Fruit fly (Drosophila melanogaster) ovary, adult (tissue): ENCODE results near the gene ohgt.

Source experiments
- CG17801 ChIP-seq: fragments of 200-800 bp; optimal IDR thresholded peaks from 2 replicates; lab custom pipeline; 2019; ENCODE audit warnings: missing biosample characterization, mild to moderate bottlenecking, missing genetic modification characterization, moderate library complexity; ENCODE audit not compliant: partially characterized antibody

Gene ohgt

DNA sequence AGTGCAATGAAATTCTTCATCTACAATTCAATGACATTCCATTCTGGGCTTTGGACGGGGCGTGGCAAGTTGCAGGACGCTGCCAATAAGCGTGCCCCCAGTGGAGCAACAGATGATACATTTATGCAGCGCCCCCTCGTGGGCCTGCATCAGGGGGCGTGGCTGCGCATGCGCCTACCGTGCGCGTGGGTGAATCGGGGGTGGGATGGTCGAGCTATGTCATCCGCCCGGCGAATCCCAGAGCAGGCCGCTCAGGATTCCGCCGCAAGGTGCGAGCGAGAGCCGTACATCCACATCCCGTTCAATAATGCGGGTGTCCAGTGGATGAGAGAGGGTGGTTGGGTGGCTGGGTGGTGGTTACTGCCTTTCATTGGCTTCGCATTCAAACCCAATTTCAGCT is 21.2 kb downstream of the ohgt start:
- TF ChIP-seq CG17801 (GFP tag; lab: Kevin White, UChicago): no peak

DNA sequence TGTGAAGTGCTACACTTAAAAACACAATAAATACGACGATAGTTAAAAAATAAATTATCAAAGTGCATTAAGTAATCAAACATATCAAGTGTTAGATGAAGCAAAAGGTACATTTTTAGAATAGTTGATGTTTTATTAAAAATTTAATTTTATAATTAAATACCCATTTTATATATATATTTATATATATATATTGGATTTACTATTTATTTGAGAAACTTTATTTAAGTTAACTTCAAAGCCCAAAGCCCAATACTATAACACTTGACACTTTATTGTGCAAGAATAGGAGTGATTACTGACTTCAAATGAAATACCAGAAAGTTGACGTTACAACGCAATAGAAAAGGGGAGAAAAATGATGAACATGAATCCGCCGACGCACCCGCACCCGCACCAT is 21.8 kb downstream of the ohgt start, which contains the start of gene nerfin-2:
nerfin-2 (plus strand) TSS at position 301 of the 400 bp plus-strand sequence.
- TF ChIP-seq CG17801 (GFP tag; lab: Kevin White, UChicago): no peak

- peak; percentile 41 for TF ChIP-seq CG17801 (GFP tag; lab: Kevin White, UChicago)
Measured at dm6 chr3R:10075323-10075788, 26.4 kb downstream of the ohgt start, which contains the start of gene Alp13. Gene Alp13, minus strand, starts transcription at chr3R:10075373.

dm6 chr3R:10076665-10077064 is 27.7 kb downstream of the ohgt start:
- peak; percentile 56 for TF ChIP-seq CG17801 (GFP tag; lab: Kevin White, UChicago)

- no peak for TF ChIP-seq CG17801 (GFP tag; lab: Kevin White, UChicago)
Measured at dm6 chr3R:10078468-10079143, 29.6 kb downstream of the ohgt start.

DNA sequence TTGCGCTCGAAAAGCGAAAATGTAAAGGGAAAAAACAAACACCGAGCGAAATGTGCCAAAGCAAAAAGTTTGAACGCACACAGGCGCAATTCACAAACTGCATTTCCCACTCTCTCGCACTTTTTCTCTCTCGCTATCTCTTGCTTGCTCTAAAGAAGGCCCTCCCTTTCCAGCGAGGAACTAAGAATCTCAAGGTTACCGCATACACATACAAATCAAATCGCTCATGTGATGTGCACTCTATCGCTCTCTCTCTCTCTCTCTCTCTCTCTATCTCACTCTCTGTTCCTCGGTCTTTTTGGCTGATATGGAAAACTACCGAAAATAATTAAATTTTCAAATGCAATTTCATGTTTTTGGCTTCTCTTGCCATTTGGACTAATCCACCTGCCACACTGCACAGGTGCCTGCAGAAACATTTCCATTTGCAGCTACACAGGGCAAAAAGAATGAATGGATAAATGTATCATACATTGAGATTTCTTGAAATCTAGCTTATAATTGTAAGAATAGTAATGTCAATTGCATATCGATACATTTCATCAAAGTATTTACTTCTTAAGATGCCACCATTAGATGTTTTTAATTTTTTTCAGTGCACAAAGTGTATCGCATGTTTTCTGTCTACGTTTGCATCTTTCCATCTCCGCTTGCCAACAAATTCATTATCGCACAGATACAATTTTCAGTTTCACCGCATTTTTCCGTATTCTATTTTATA is 30.4 kb downstream of the ohgt start:
- peak; percentile 78 for TF ChIP-seq CG17801 (GFP tag; lab: Kevin White, UChicago)

dm6 chr3R:10080699-10081098 is 31.7 kb downstream of the ohgt start:
- peak; percentile 6 for TF ChIP-seq CG17801 (GFP tag; lab: Kevin White, UChicago)

- TF ChIP-seq CG17801 (GFP tag; lab: Kevin White, UChicago): no peak
Measured at dm6 chr3R:10081469-10082111, 32.6 kb downstream of the ohgt start.

DNA sequence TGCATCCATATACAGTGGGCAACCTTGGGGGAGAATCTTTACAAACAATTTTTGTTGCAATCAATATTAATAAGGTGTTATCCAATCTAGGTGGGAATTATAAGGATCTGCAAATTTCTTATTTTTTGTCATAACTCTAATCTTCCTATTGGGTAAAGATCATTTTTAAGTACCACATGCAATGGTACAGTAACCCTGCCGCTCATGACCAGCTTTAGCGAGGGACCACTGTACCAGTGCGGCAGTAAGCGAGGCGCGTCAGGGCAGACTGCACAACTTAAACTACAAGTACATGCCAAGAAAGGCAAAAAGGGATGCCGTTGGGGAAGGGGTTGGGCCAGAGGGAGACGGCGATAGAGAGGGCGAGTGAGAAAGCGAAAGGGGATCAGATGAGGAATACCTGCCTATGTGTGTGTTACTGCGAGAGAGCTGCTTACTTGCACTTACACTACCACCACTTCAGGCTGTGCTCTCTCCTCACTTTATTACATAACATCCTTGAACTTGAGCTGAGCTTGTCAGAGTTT is 33.6 kb downstream of the ohgt start:
- peak; percentile 52 for TF ChIP-seq CG17801 (GFP tag; lab: Kevin White, UChicago)

DNA sequence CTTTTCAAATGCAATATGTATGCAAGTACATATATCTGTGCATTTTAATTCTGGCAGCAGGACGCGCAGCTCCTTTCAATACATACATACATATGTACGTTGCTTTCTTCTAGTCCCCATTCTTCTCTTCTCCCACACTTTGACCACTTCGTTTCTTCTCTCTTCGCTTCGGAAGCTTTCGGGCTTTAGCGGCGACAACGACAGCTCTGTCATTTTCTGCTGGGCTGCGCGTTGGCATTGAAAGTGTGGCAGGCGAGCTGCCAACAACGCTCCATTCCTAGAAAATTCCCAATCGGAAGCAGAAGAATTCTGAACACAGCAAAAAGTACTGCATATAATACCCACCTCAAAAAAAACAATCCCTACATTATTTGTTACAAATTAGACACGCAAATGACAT is 34.1 kb downstream of the ohgt start:
- peak; percentile 4 for TF ChIP-seq CG17801 (GFP tag; lab: Kevin White, UChicago)

DNA sequence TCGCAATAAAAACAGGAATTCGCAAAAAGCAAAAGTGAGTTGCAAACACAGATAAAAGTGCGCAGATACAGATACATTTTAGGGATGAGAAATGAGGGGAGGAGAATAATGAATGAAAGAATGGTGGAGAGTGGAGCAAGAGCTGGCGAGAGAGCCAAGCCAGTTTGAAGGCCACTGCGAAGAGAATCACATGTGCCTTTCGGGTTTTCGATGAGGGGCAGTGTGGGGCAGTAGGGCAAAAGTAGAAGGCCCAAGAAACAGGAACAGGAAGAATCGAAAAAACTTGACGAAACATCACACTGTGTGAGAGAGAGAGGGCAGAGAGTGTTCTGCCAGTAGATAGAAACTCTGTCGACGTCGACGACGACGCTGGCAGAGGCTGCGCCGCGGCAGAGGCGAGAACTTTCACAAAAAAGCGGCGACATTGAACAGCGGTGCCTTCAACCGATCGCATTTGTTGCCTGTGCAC is 35.2 kb downstream of the ohgt start:
- TF ChIP-seq CG17801 (GFP tag; lab: Kevin White, UChicago): no peak

DNA sequence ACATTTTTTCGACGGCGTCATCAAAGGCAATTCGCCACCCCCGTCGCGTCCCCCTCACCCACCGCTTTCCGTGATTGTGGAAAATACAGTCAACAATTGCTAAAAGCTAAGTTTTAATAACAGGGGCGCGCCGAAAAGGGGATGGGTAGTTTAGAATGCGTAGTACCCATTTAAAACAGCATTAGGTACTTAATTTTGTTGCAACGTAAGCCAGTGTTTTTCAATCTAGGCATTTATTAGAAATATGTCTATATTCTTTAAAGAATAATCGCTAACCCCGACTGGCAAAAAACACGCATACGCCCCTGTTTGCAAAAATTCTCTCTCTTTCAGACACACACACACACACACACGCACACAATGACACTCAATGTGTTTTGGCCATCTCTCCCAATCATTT is 35.9 kb downstream of the ohgt start:
- TF ChIP-seq CG17801 (GFP tag; lab: Kevin White, UChicago): peak; percentile 81

- TF ChIP-seq CG17801 (GFP tag; lab: Kevin White, UChicago): no peak
Measured at dm6 chr3R:10086222-10086621, 37.2 kb downstream of the ohgt start.

DNA sequence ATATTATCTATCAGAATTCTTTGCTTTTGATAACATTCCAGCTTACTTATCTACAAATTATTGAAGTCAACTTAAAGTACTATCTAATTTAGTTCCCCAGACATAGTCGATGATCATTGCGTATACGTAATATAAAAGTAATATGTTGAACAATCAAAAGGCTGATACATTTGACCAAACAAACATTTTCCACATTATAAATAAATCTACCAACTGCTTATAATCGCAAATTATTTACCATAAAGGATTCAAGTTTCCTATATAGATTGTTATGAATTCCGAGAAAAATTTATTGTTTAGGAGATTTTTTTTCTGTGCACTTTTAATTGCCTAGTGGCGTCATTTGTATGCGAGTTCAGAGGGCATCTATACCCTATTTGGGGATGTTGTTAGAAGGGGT is 37.7 kb downstream of the ohgt start:
- TF ChIP-seq CG17801 (GFP tag; lab: Kevin White, UChicago): no peak
